Worm (Caenorhabditis elegans): ENCODE data around the gene W07A12.4.
"Not testable (repeated sequence)": the region's sequence is repeated elsewhere in the genome, so short reads cannot be mapped to it uniquely, and the experiment has no call there.

DNA sequence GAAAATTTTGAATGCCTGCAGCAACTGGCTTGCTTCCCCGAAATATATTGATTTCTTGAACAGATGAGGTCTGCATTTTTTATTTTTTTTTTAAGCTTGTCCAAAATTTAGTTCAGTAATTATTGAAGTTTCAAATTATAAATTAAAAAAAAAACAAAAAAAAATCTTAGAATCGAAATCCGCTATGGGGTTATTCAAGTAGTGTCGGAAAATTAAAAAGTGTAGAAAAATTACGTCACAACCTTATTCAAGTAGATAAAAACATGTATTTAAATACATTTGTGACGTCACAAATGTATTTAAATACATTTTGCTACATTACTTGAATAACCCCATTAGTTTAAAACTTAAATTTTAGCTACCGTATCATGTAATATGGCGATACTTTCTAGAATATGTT is 20.5 kb upstream of the W07A12.4 start:
- not testable (repeated sequence) for TF ChIP-seq ceh-43 (GFP tag; optimal IDR thresholded peaks at IDR 0.05); lin-32 (GFP tag; optimal IDR thresholded peaks at IDR 0.05); ztf-11 (tag; optimal IDR thresholded peaks at IDR 0.05); lsy-2 (tag; optimal IDR thresholded peaks at IDR 0.05); nhr-237 (tag; optimal IDR thresholded peaks at IDR 0.05); ces-1 (GFP tag; optimal IDR thresholded peaks at IDR 0.05); ham-2 (GFP tag; optimal IDR thresholded peaks at IDR 0.05); nhr-12 (tag; optimal IDR thresholded peaks at IDR 0.05); unc-39 (tag; optimal IDR thresholded peaks at IDR 0.05); blmp-1 (tag; optimal IDR thresholded peaks at IDR 0.05); flh-1 (GFP tag; optimal IDR thresholded peaks at IDR 0.05); ceh-83 (GFP tag; optimal IDR thresholded peaks at IDR 0.05); bed-3 (GFP tag; optimal IDR thresholded peaks at IDR 0.05); nhr-76 (tag; optimal IDR thresholded peaks at IDR 0.05)
